Worm (Caenorhabditis elegans) whole organism, L4/young adult: ENCODE data around the gene ifas-1.

ENCODE experiments used
- W03F9.2 ChIP-seq: fragments of 150-350 bp; optimal IDR thresholded peaks from 2 replicates; lab custom pipeline; 2014; ENCODE audit warnings: missing biosample characterization, missing genetic modification characterization
- dao-5 ChIP-seq: sonication (generic microtip); optimal IDR thresholded peaks from 2 replicates; lab custom pipeline; 2016; ENCODE audit warnings: missing genotype, missing genetic modification characterization, moderate library complexity, missing compliant biosample characterization

ce11 chrII:3640197-3640596 lies 48.3 kb downstream of the ifas-1 start, which contains the start of gene M151.10:
- TF ChIP-seq W03F9.2 (tag; lab: Kevin White, UChicago) (no peak), dao-5 (tag; lab: Kevin White, UChicago) (no peak)
